Worm (Caenorhabditis elegans) whole organism, L4/young adult: ENCODE data around the gene T09D3.8.

Experiments used
- W03F9.2 ChIP-seq: fragments of 150-350 bp; optimal IDR thresholded peaks from 2 replicates; lab custom pipeline; 2014; ENCODE audit warnings: missing biosample characterization, missing genetic modification characterization
- dao-5 ChIP-seq: sonication (generic microtip); optimal IDR thresholded peaks from 2 replicates; lab custom pipeline; 2016; ENCODE audit warnings: missing genotype, missing genetic modification characterization, moderate library complexity, missing compliant biosample characterization
- him-1 ChIP-seq: sonication (generic microtip); optimal IDR thresholded peaks from 2 replicates; lab custom pipeline; 2016; ENCODE audit warnings: missing genotype, missing genetic modification reagents, missing genetic modification characterization, missing compliant biosample characterization

DNA sequence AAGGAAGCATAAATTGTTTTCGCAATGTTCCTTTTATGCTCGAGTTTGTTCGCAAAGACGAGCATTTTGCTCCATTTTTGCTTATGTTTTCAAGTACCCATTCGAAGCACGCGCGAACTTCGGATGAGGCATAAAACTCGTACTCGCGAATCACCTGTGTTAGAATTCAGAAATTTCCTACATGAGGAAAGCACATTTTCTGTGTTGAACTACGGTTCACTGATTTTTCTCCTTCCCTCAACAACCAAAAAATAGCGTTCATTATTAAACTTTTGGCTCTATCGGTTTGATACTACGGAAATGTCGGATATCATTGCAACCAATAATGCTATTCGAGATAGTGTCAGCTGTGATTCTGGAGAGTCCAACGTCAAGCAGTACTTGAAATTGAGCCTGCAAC is 30.4 kb upstream of the T09D3.8 start, which contains the start of gene srg-28:
- TF ChIP-seq him-1 (tag; lab: Kevin White, UChicago), result no peak
- TF ChIP-seq dao-5 (tag; lab: Kevin White, UChicago), result no peak
- TF ChIP-seq W03F9.2, result no peak
